Worm (Caenorhabditis elegans) whole organism, L3 larva: ENCODE data around the gene madd-2.

Experiments
- mdl-1 ChIP-seq: fragments of 150-350 bp; optimal IDR thresholded peaks from 2 replicates; lab custom pipeline; 2014; ENCODE audit warnings: missing biosample characterization, missing genetic modification characterization
- nhr-237 ChIP-seq: fragments of 150-350 bp; optimal IDR thresholded peaks from 2 replicates; lab custom pipeline; 2014; ENCODE audit warnings: missing biosample characterization, missing genetic modification characterization

DNA sequence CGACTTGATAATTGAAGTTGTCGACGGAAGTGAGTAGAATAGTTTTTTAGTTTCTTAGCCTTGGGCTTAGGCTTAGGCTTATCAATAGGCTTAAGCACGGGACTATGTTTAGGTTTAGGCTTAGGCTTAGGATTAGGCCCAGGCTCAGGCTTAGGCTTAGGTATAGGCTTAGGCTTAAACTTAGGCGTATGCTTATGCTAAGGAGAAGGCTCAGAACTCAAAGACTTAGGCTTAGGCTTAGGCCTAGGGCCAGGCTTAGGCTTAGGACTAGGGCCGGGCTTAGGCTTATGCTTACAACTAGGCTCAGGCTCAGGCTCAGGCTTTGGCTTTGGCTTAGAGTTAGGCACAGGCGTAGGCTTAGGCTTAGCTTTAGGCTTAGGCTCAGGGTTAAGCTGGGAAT is 31.3 kb upstream of the madd-2 start:
- TF ChIP-seq mdl-1 (tag; lab: Kevin White, UChicago), result no peak
- TF ChIP-seq nhr-237 (tag; lab: Kevin White, UChicago), result no peak
